Fruit fly (Drosophila melanogaster) whole organism, pupa: ENCODE measurements around the gene Ns4.

Source experiments
- Ets98B ChIP-seq: fragments of 200-800 bp; sonication (Bioruptor generic); IDR thresholded peaks from 2 replicates; pipeline ENCODE4 v1.3.6; 2022; ENCODE audit warnings: missing biosample characterization, missing genetic modification characterization
- Pif1A ChIP-seq: fragments of 200-800 bp; sonication (Bioruptor generic); optimal IDR thresholded peaks from 3 replicates; lab custom pipeline; 2016; ENCODE audit warnings: missing biosample characterization, missing genetic modification characterization
- fd96Ca ChIP-seq: fragments of 200-800 bp; sonication (Bioruptor generic); IDR thresholded peaks from 3 replicates; pipeline ENCODE4 v1.3.6; 2022; ENCODE audit warnings: missing biosample characterization, missing genetic modification characterization

DNA sequence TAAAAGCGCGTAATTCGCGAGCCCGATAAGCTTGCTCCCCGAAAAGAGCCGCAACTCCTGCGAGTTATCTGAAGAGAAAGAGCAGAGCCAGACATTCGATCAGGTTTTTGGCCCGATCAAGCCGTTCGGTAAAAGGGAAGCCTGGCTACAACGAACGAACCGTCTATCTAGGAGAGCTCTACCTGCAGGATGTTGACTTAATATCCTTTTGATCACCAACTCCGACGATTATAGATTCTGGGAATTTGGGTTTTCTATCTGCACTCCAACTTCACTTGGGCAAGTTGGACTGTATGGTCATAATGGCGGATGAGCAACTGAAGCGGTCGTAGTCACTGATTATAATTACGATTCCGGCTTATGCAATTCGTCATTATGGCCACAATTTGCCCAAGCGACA is 49.9 kb downstream of the Ns4 start:
- TF ChIP-seq Ets98B (GFP tag; lab: Robert Waterston, UW) (peak; percentile 92), Pif1A (peak; percentile 72), fd96Ca (GFP tag; lab: Robert Waterston, UW) (peak; percentile 94)
